Worm (Caenorhabditis elegans) whole organism, L2 larva: ENCODE results near the gene E02H4.5.

ENCODE experiments used
- C34F6.9 ChIP-seq: fragments of 150-350 bp; optimal IDR thresholded peaks from 2 replicates; lab custom pipeline; 2014; ENCODE audit warnings: missing biosample characterization, missing genetic modification characterization
- ZK546.5 ChIP-seq: sonication (generic microtip); optimal IDR thresholded peaks from 2 replicates; lab custom pipeline; 2017; ENCODE audit warnings: missing biosample characterization, missing genetic modification characterization
- alr-1 ChIP-seq: fragments of 150-350 bp; optimal IDR thresholded peaks from 2 replicates; lab custom pipeline; 2014; ENCODE audit warnings: missing biosample characterization, missing genetic modification characterization
- aly-2 ChIP-seq: fragments of 150-350 bp; optimal IDR thresholded peaks from 2 replicates; lab custom pipeline; 2014; ENCODE audit warnings: missing biosample characterization, missing genetic modification characterization
- ama-1 ChIP-seq: fragments of 150-350 bp; optimal IDR thresholded peaks from 2 replicates; lab custom pipeline; 2018; ENCODE audit warnings: inconsistent platforms
- blmp-1 ChIP-seq: sonication (generic microtip); optimal IDR thresholded peaks from 2 replicates; lab custom pipeline; 2017; ENCODE audit warnings: missing genetic modification characterization, mild to moderate bottlenecking, missing compliant biosample characterization, antibody characterized with exemption, moderate library complexity; ENCODE audit not compliant: insufficient read depth
- ceh-16 ChIP-seq: fragments of 150-350 bp; optimal IDR thresholded peaks from 2 replicates; lab custom pipeline; 2014; ENCODE audit warnings: missing biosample characterization, missing genetic modification characterization
- crh-2 ChIP-seq: sonication (generic microtip); optimal IDR thresholded peaks from 2 replicates; lab custom pipeline; 2017; ENCODE audit warnings: missing biosample characterization, missing genetic modification characterization
- egl-27 ChIP-seq: sonication (generic microtip); optimal IDR thresholded peaks from 3 replicates; lab custom pipeline; 2017; ENCODE audit warnings: missing biosample characterization, missing genetic modification reagents, missing genetic modification characterization
- elt-1 ChIP-seq: fragments of 150-350 bp; optimal IDR thresholded peaks from 2 replicates; lab custom pipeline; 2014; ENCODE audit warnings: missing biosample characterization, missing genetic modification characterization
- gmeb-1 ChIP-seq: fragments of 150-350 bp; optimal IDR thresholded peaks from 2 replicates; lab custom pipeline; 2014; ENCODE audit warnings: missing biosample characterization, missing genetic modification characterization
- lin-11 ChIP-seq: fragments of 150-350 bp; sonication (generic microtip); optimal IDR thresholded peaks from 2 replicates; lab custom pipeline; 2014; ENCODE audit warnings: missing biosample characterization, missing genetic modification characterization, inconsistent platforms, mixed read lengths
- lin-13 ChIP-seq: fragments of 150-350 bp; optimal IDR thresholded peaks from 2 replicates; lab custom pipeline; 2014; ENCODE audit warnings: missing biosample characterization, missing genetic modification reagents, missing genetic modification characterization
- lsy-2 ChIP-seq, 2 experiments: fragments of 150-350 bp in 1 of 2; sonication (generic microtip) in 1 of 2; optimal IDR thresholded peaks; 2 replicates each; lab custom pipeline; 2014 to 2017; ENCODE audit warnings: missing biosample characterization in 2 of 2, missing genetic modification characterization in 2 of 2
- mab-5 ChIP-seq: fragments of 150-350 bp; optimal IDR thresholded peaks from 2 replicates; lab custom pipeline; 2014; ENCODE audit warnings: missing biosample characterization, missing genetic modification characterization
- nhr-10 ChIP-seq: sonication (generic microtip); optimal IDR thresholded peaks from 2 replicates; lab custom pipeline; 2017; ENCODE audit warnings: missing biosample characterization, missing genetic modification characterization
- nhr-11 ChIP-seq: fragments of 150-350 bp; optimal IDR thresholded peaks from 2 replicates; lab custom pipeline; 2014; ENCODE audit warnings: missing biosample characterization, missing genetic modification characterization
- nhr-129 ChIP-seq: fragments of 150-350 bp; optimal IDR thresholded peaks from 2 replicates; lab custom pipeline; 2014; ENCODE audit warnings: missing biosample characterization, missing genetic modification characterization
- nhr-21 ChIP-seq: fragments of 150-350 bp; optimal IDR thresholded peaks from 2 replicates; lab custom pipeline; 2014; ENCODE audit warnings: missing biosample characterization, missing genetic modification characterization
- nhr-237 ChIP-seq: fragments of 150-350 bp; optimal IDR thresholded peaks from 2 replicates; lab custom pipeline; 2014; ENCODE audit warnings: missing biosample characterization, missing genetic modification characterization
- nhr-25 ChIP-seq: fragments of 150-350 bp; sonication (generic microtip); optimal IDR thresholded peaks from 3 replicates; lab custom pipeline; 2014; ENCODE audit warnings: missing biosample characterization, missing genetic modification characterization
- nhr-6 ChIP-seq: fragments of 150-350 bp; optimal IDR thresholded peaks from 2 replicates; lab custom pipeline; 2014; ENCODE audit warnings: missing biosample characterization, missing genetic modification characterization
- nhr-77 ChIP-seq: fragments of 150-350 bp; optimal IDR thresholded peaks from 2 replicates; lab custom pipeline; 2014; ENCODE audit warnings: missing biosample characterization, missing genetic modification characterization
- skn-1 ChIP-seq: sonication (generic microtip); optimal IDR thresholded peaks from 2 replicates; lab custom pipeline; 2017; ENCODE audit warnings: missing biosample characterization, missing genetic modification characterization
- sma-3 ChIP-seq: sonication (generic microtip); optimal IDR thresholded peaks from 2 replicates; lab custom pipeline; 2016; ENCODE audit warnings: missing genetic modification reagents, missing genetic modification characterization, missing compliant biosample characterization
- sma-9 ChIP-seq, 2 experiments: fragments of 150-350 bp in 1 of 2; sonication (generic microtip) in 1 of 2; optimal IDR thresholded peaks; 2 replicates each; lab custom pipeline; 2014 to 2016; ENCODE audit warnings: missing genetic modification characterization in 2 of 2, mild to moderate bottlenecking in 1 of 2, missing biosample characterization in 1 of 2, missing compliant biosample characterization in 1 of 2, missing genetic modification reagents in 1 of 2, moderate library complexity in 1 of 2
- snpc-4 ChIP-seq: fragments of 150-350 bp; optimal IDR thresholded peaks from 2 replicates; lab custom pipeline; 2014; ENCODE audit warnings: missing biosample characterization, missing genetic modification characterization
- unc-39 ChIP-seq: fragments of 150-350 bp; optimal IDR thresholded peaks from 2 replicates; lab custom pipeline; 2014; ENCODE audit warnings: missing biosample characterization, missing genetic modification characterization
- unc-55 ChIP-seq: fragments of 150-350 bp; sonication (generic microtip); optimal IDR thresholded peaks from 3 replicates; lab custom pipeline; 2014; ENCODE audit warnings: missing biosample characterization, missing genetic modification reagents, missing genetic modification characterization
- unc-62 ChIP-seq: fragments of 150-350 bp; optimal IDR thresholded peaks from 2 replicates; lab custom pipeline; 2014; ENCODE audit warnings: missing biosample characterization, missing genetic modification reagents, missing genetic modification characterization
- zag-1 ChIP-seq: fragments of 150-350 bp; optimal IDR thresholded peaks from 2 replicates; lab custom pipeline; 2014; ENCODE audit warnings: missing biosample characterization, missing genetic modification characterization
- ztf-1 ChIP-seq: fragments of 200-800 bp; sonication (Bioruptor generic); conservative IDR thresholded peaks from 2 replicates; pipeline ENCODE4 v1.3.6; 2022; ENCODE audit warnings: missing genetic modification characterization, missing compliant biosample characterization
- ztf-11 ChIP-seq: sonication (generic microtip); optimal IDR thresholded peaks from 2 replicates; lab custom pipeline; 2017; ENCODE audit warnings: missing biosample characterization, missing genetic modification characterization

Gene E02H4.5

DNA sequence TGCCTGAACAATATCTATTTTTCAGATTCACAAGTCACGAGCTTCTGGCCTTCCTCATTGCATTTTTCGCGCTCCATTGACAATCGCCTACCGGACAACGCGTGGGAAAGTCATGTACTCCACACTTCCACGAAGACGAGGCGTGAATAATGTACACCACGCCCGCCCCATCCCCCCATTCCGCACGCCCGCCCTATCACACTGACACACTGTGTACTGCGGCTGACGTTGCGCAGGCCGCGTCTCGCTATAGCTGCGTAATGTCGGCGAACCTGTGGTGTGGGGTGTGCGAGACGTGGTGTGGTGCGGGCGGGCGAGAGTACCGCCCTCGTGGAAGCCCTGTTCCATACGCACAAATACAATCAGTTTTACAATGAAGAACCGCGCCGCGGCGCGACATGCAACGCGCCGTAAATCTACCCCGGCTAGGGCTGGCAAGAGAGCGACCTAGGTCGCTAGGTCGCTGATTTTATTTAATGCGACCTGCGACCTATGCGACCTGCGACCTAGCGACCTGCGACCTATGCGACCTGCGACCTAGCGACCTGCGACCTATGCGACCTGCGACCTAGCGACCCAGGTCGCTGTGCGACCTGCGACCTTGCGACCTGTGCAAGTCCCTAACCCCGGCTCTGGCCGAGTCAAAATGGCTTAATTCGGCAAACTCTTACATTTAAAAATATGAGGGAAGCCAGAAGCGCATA lies 18.7 kb downstream of the E02H4.5 start:
- TF ChIP-seq nhr-237 (no peak), C34F6.9 (tag; lab: Kevin White, UChicago) (no peak), aly-2 (tag; lab: Kevin White, UChicago) (no peak), ztf-11 (tag; lab: Kevin White, UChicago) (no peak), ztf-1 (GFP tag; lab: Robert Waterston, UW) (no peak)

DNA sequence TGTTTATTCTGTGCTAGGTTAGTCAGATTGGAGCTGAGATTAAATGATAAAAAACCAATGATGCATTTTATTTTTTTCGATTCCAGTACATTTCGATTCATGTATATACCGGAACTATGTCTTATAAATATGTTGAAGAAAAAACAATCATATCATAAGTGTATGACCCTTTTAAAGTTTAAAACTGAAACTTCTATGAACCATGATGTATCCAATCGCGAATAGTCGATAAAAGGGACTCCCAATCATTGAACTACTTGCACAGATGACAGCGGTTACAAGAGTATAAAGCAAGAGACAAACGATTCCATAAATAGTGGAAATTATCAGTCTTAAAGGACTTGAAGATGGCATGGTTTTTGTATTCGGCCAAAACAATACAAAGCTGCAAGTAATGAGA lies 20.0 kb downstream of the E02H4.5 start, which contains the start of gene srg-37:
TSS of gene srg-37 (minus strand) at position 101 of the 400 bp plus-strand sequence.
- no peak for TF ChIP-seq alr-1 (tag; lab: Kevin White, UChicago)
- no peak for TF ChIP-seq unc-55
- TF ChIP-seq aly-2 (tag; lab: Kevin White, UChicago): no peak
- no peak for TF ChIP-seq unc-39 (tag; lab: Kevin White, UChicago)
- TF ChIP-seq, all 48 proteins: peak for 0

DNA sequence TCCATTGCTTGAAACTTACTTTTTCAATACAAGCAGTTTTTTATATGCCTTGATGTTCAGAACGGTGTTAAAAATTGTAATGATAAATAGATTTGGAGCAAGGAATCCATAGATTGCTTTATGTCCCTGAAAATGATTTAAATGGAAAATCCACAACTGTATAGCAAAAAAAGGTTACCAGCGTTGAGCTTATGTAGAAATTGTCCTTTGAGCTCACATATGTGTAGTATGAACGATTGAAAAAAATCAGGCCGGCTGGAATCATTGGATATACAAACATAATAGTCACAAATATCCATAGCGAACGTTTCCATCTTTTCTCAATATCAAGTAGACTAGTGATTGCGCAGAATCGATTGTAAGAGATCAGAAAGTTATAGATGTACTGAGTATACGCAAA lies 20.6 kb downstream of the E02H4.5 start, which contains the start of gene srg-36:
TSS of gene srg-36 (minus strand) at position 101 of the 400 bp plus-strand sequence.
- TF ChIP-seq ceh-16 (tag; lab: Kevin White, UChicago) (no peak), mab-5 (no peak), sma-3 (GFP tag; lab: Kevin White, UChicago) (no peak), nhr-10 (tag; lab: Kevin White, UChicago) (no peak), nhr-237 (no peak), zag-1 (tag; lab: Kevin White, UChicago) (no peak), alr-1 (tag; lab: Kevin White, UChicago) (no peak)

DNA sequence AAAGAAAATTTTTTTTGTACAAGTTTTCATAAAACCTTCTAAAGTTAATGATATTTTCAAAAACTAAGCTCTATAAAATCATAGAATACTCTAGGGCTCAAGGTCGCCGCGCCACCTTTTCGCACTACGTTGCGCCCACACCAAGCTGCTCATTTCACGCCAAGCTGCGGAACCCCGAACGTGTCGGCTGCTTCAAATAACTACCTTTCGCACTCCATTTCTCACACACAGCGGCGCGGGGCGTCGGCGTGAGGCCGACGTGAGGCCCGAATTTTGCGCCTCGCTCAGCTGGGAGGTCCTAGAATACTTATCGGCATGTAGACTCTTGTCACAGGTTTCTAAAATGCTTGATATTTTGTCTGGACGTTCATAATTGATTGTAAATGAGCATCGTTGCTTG lies 22.9 kb downstream of the E02H4.5 start:
- TF ChIP-seq nhr-11 (no peak), zag-1 (tag; lab: Kevin White, UChicago) (no peak), gmeb-1 (tag; lab: Kevin White, UChicago) (no peak)

DNA sequence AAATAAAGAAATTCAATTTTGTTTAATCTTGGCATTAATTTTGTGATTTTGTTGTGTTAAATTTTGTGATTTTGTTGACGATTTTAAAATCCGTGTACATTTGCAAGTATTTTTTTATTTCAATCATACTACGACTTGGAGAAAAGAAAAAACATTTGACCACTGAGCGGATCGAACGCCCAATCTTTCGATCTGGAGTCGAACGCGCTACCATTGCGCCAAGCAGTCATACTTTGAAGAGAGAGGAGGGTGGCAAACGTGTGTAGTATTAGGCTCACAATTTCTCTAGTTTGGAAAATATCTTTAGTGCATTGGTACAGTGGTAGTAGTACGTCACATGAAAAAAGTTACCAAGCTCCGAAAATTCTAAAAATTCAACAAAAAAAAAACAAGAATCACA lies 26.2 kb downstream of the E02H4.5 start:
- no peak for TF ChIP-seq unc-39 (tag; lab: Kevin White, UChicago)
- TF ChIP-seq ama-1: no peak
- TF ChIP-seq blmp-1: no peak
- no peak for TF ChIP-seq unc-62
- TF ChIP-seq nhr-21: peak; percentile 20
- peak; percentile 21 for TF ChIP-seq nhr-129 (tag; lab: Kevin White, UChicago)
- TF ChIP-seq egl-27 (tag; lab: Kevin White, UChicago): peak; percentile 2
- TF ChIP-seq sma-9 (GFP tag; optimal IDR thresholded peaks at IDR 0.05; lab: Kevin White, UChicago): peak; percentile 38
- no peak for TF ChIP-seq sma-9 (tag; optimal IDR thresholded peaks at IDR 0.05; lab: Kevin White, UChicago)
- TF ChIP-seq crh-2 (tag; lab: Kevin White, UChicago): peak; percentile 15
- no peak for TF ChIP-seq nhr-6
- peak; percentile 8 for TF ChIP-seq sma-3 (GFP tag; lab: Kevin White, UChicago)
- TF ChIP-seq, all 48 proteins: peak for 6

DNA sequence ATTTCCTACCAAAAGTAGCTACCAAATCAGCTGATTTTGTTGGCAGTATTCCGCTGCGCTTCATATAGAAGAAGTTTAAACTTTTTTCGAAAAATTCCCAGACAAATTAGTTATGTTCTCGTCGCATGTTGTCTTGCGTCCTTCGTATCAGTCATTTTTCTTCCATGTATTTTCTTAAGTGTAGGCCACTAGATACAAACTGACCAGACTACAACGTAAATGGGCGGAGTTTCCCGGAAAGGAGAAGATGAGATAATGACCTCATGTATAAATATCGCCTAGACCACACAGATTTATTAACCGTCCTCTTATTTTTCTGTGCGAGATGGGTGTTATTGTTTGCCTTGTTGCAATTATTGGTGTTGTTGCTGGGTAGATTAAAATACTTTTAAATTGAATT lies 29.7 kb downstream of the E02H4.5 start, which contains the start of gene cyp-13B2:
TSS of gene cyp-13B2 (plus strand) at position 301 of the 400 bp plus-strand sequence.
- no peak for TF ChIP-seq ZK546.5 (tag; lab: Kevin White, UChicago)
- no peak for TF ChIP-seq sma-3 (GFP tag; lab: Kevin White, UChicago)
- no peak for TF ChIP-seq elt-1 (tag; lab: Kevin White, UChicago)
- TF ChIP-seq lsy-2 (tag; optimal IDR thresholded peaks at IDR 0.05; lab: Kevin White, UChicago): no peak
- TF ChIP-seq nhr-77 (tag; lab: Kevin White, UChicago): no peak
- TF ChIP-seq lin-11 (tag; lab: Kevin White, UChicago): no peak
- no peak for TF ChIP-seq snpc-4 (tag; lab: Kevin White, UChicago)
- TF ChIP-seq ceh-16 (tag; lab: Kevin White, UChicago): no peak
- TF ChIP-seq nhr-25 (tag; lab: Kevin White, UChicago): no peak
- no peak for TF ChIP-seq ztf-1 (GFP tag; lab: Robert Waterston, UW)
- no peak for TF ChIP-seq nhr-129 (tag; lab: Kevin White, UChicago)
- no peak for TF ChIP-seq lin-13
- no peak for TF ChIP-seq skn-1 (tag; lab: Kevin White, UChicago)
- TF ChIP-seq sma-9 (GFP tag; optimal IDR thresholded peaks at IDR 0.05; lab: Kevin White, UChicago): no peak
- no peak for TF ChIP-seq sma-9 (tag; optimal IDR thresholded peaks at IDR 0.05; lab: Kevin White, UChicago)
- TF ChIP-seq ztf-11 (tag; lab: Kevin White, UChicago): no peak
- TF ChIP-seq nhr-11: no peak
- TF ChIP-seq, all 48 proteins: peak for 0
